Worm (Caenorhabditis elegans) whole organism, young adult: ENCODE data around the gene rpn-6.1.
A peak's percentile ranks its signal among the peaks of the same experiment; 100 is the strongest.

Experiments used
- B0019.2 ChIP-seq: fragments of 200-800 bp; sonication (Bioruptor generic); conservative IDR thresholded peaks from 2 replicates; pipeline ENCODE4 v1.3.6; 2022; ENCODE audit warnings: missing genetic modification reagents, missing genetic modification characterization, missing compliant biosample characterization
- D2030.7 ChIP-seq: fragments of 200-800 bp; sonication (Bioruptor generic); IDR thresholded peaks from 2 replicates; pipeline ENCODE4 v1.3.6; 2022; ENCODE audit warnings: missing genetic modification reagents, missing genetic modification characterization, missing compliant biosample characterization
- F23B12.7 ChIP-seq: sonication (generic microtip); optimal IDR thresholded peaks from 2 replicates; lab custom pipeline; 2017; ENCODE audit warnings: missing genetic modification characterization, mild to moderate bottlenecking, missing compliant biosample characterization, antibody characterized with exemption, moderate library complexity; ENCODE audit not compliant: insufficient read depth
- F49E8.2 ChIP-seq: sonication (generic microtip); optimal IDR thresholded peaks from 3 replicates; lab custom pipeline; 2017; ENCODE audit warnings: missing genetic modification characterization, mild to moderate bottlenecking, missing compliant biosample characterization, antibody characterized with exemption, moderate library complexity; ENCODE audit not compliant: insufficient read depth
- F55B11.4 ChIP-seq: sonication (generic microtip); optimal IDR thresholded peaks from 2 replicates; lab custom pipeline; 2016; ENCODE audit warnings: missing compliant biosample characterization, missing genetic modification characterization, borderline replicate concordance; ENCODE audit not compliant: insufficient read depth
- K11D2.4 ChIP-seq: fragments of 200-800 bp; sonication (Bioruptor generic); IDR thresholded peaks from 2 replicates; pipeline ENCODE4 v1.3.6; 2022; ENCODE audit warnings: missing genetic modification reagents, missing genetic modification characterization, missing compliant biosample characterization
- T07F8.4 ChIP-seq: sonication (generic microtip); optimal IDR thresholded peaks from 2 replicates; lab custom pipeline; 2016; ENCODE audit warnings: mild to moderate bottlenecking, missing genetic modification characterization, moderate library complexity, missing compliant biosample characterization
- Y56A3A.18 ChIP-seq: fragments of 200-800 bp; sonication (Bioruptor generic); IDR thresholded peaks from 2 replicates; pipeline ENCODE4 v1.3.6; 2022; ENCODE audit warnings: missing genetic modification reagents, missing genetic modification characterization, missing compliant biosample characterization
- athp-1 ChIP-seq: sonication (generic microtip); optimal IDR thresholded peaks from 2 replicates; lab custom pipeline; 2017; ENCODE audit warnings: mild to moderate bottlenecking, missing genetic modification characterization, missing compliant biosample characterization
- attf-3 ChIP-seq: fragments of 200-800 bp; sonication (Bioruptor generic); conservative IDR thresholded peaks from 2 replicates; pipeline ENCODE4 v1.3.6; 2022; ENCODE audit warnings: missing genetic modification reagents, missing genetic modification characterization, missing compliant biosample characterization
- bed-1 ChIP-seq: fragments of 200-800 bp; sonication (Bioruptor generic); IDR thresholded peaks from 2 replicates; pipeline ENCODE4 v1.3.6; 2022; ENCODE audit warnings: missing genetic modification reagents, missing genetic modification characterization, missing compliant biosample characterization
- ccch-3 ChIP-seq: fragments of 200-800 bp; sonication (Bioruptor generic); optimal IDR thresholded peaks from 2 replicates; lab custom pipeline; 2018; ENCODE audit warnings: mild to moderate bottlenecking, missing genetic modification characterization, missing compliant biosample characterization
- cebp-1 ChIP-seq, 2 experiments: fragments of 200-800 bp in 1 of 2; sonication (Bioruptor generic) in 1 of 2; sonication (generic microtip) in 1 of 2; IDR thresholded peaks in 1 of 2; optimal IDR thresholded peaks in 1 of 2; 2 replicates each; pipeline versions ENCODE4 v1.3.6 to Lab custom; 2017 to 2022; ENCODE audit warnings: missing compliant biosample characterization in 2 of 2, missing genetic modification characterization in 2 of 2, mild to moderate bottlenecking in 1 of 2, missing genetic modification reagents in 1 of 2, moderate library complexity in 1 of 2
- ceh-27 ChIP-seq: fragments of 200-800 bp; sonication (Bioruptor generic); optimal IDR thresholded peaks from 2 replicates; lab custom pipeline; 2018; ENCODE audit warnings: mild to moderate bottlenecking, missing genetic modification characterization, moderate library complexity, missing compliant biosample characterization
- ceh-40 ChIP-seq: fragments of 200-800 bp; sonication (Bioruptor generic); IDR thresholded peaks from 2 replicates; pipeline ENCODE4 v1.3.6; 2022; ENCODE audit warnings: missing genetic modification characterization, missing compliant biosample characterization
- ceh-79 ChIP-seq: sonication (generic microtip); optimal IDR thresholded peaks from 2 replicates; lab custom pipeline; 2017; ENCODE audit warnings: mild to moderate bottlenecking, missing genetic modification characterization, missing compliant biosample characterization
- ceh-91 ChIP-seq: fragments of 200-800 bp; sonication (Bioruptor generic); IDR thresholded peaks from 2 replicates; pipeline ENCODE4 v1.3.6; 2022; ENCODE audit warnings: missing genetic modification reagents, missing genetic modification characterization, missing compliant biosample characterization
- die-1 ChIP-seq: sonication (generic microtip); optimal IDR thresholded peaks from 2 replicates; lab custom pipeline; 2016; ENCODE audit warnings: missing genotype, mild to moderate bottlenecking, missing genetic modification characterization, missing compliant biosample characterization
- dox-1 ChIP-seq: fragments of 200-800 bp; sonication (Bioruptor generic); IDR thresholded peaks from 2 replicates; pipeline ENCODE4 v1.3.6; 2022; ENCODE audit warnings: missing genetic modification reagents, missing genetic modification characterization, missing compliant biosample characterization
- dpff-1 ChIP-seq: sonication (generic microtip); optimal IDR thresholded peaks from 2 replicates; lab custom pipeline; 2017; ENCODE audit warnings: mild to moderate bottlenecking, missing genetic modification characterization, missing compliant biosample characterization
- egl-18 ChIP-seq: fragments of 200-800 bp; sonication (Bioruptor generic); IDR thresholded peaks from 2 replicates; pipeline ENCODE4 v1.3.6; 2022; ENCODE audit warnings: missing genetic modification reagents, missing genetic modification characterization, missing compliant biosample characterization
- egrh-3 ChIP-seq: fragments of 200-800 bp; sonication (Bioruptor generic); IDR thresholded peaks from 2 replicates; pipeline ENCODE4 v1.3.6; 2022; ENCODE audit warnings: missing genetic modification reagents, missing genetic modification characterization, missing compliant biosample characterization
- fkh-3 ChIP-seq: sonication (generic microtip); optimal IDR thresholded peaks from 2 replicates; lab custom pipeline; 2016; ENCODE audit warnings: mild to moderate bottlenecking, missing genetic modification characterization, missing compliant biosample characterization
- gei-17 ChIP-seq: fragments of 200-800 bp; sonication (Bioruptor generic); optimal IDR thresholded peaks from 2 replicates; lab custom pipeline; 2018; ENCODE audit warnings: mild to moderate bottlenecking, missing genetic modification characterization, missing compliant biosample characterization
- him-1 ChIP-seq: sonication (generic microtip); optimal IDR thresholded peaks from 2 replicates; lab custom pipeline; 2016; ENCODE audit warnings: missing genotype, missing genetic modification reagents, missing genetic modification characterization, missing compliant biosample characterization
- hlh-26 ChIP-seq: fragments of 200-800 bp; sonication (Bioruptor generic); conservative IDR thresholded peaks from 2 replicates; pipeline ENCODE4 v1.3.6; 2022; ENCODE audit warnings: missing genetic modification reagents, missing genetic modification characterization, missing compliant biosample characterization
- lag-1 ChIP-seq: fragments of 200-800 bp; sonication (Bioruptor generic); IDR thresholded peaks from 2 replicates; pipeline ENCODE4 v1.3.6; 2022; ENCODE audit warnings: missing genetic modification reagents, missing genetic modification characterization, missing compliant biosample characterization
- let-607 ChIP-seq, 2 experiments: fragments of 200-800 bp in 1 of 2; sonication (Bioruptor generic) in 1 of 2; sonication (generic microtip) in 1 of 2; optimal IDR thresholded peaks; 2 replicates each; lab custom pipeline; 2016 to 2018; ENCODE audit warnings: mild to moderate bottlenecking in 2 of 2, missing compliant biosample characterization in 2 of 2, missing genetic modification characterization in 2 of 2, moderate library complexity in 2 of 2, missing genotype in 1 of 2
- lin-26 ChIP-seq: fragments of 200-800 bp; sonication (Bioruptor generic); IDR thresholded peaks from 2 replicates; pipeline ENCODE4 v1.3.6; 2022; ENCODE audit warnings: missing genetic modification reagents, missing genetic modification characterization, missing compliant biosample characterization
- lin-54 ChIP-seq: fragments of 200-800 bp; sonication (Bioruptor generic); optimal IDR thresholded peaks from 2 replicates; lab custom pipeline; 2018; ENCODE audit warnings: mild to moderate bottlenecking, missing genetic modification characterization, missing compliant biosample characterization
- lir-1 ChIP-seq: fragments of 200-800 bp; sonication (Bioruptor generic); conservative IDR thresholded peaks from 2 replicates; pipeline ENCODE4 v1.3.6; 2022; ENCODE audit warnings: missing genetic modification reagents, missing genetic modification characterization, missing compliant biosample characterization
- lsl-1 ChIP-seq: fragments of 200-800 bp; sonication (Bioruptor generic); optimal IDR thresholded peaks from 2 replicates; lab custom pipeline; 2018; ENCODE audit warnings: mild to moderate bottlenecking, missing genetic modification characterization, moderate library complexity, missing compliant biosample characterization
- mcd-1 ChIP-seq: fragments of 200-800 bp; sonication (Bioruptor generic); IDR thresholded peaks from 2 replicates; pipeline ENCODE4 v1.3.6; 2022; ENCODE audit warnings: missing genetic modification reagents, missing genetic modification characterization, missing compliant biosample characterization
- mes-4 ChIP-seq: sonication (generic microtip); optimal IDR thresholded peaks from 2 replicates; lab custom pipeline; 2016; ENCODE audit warnings: missing genotype, missing genetic modification characterization, missing compliant biosample characterization
- mxl-1 ChIP-seq: sonication (generic microtip); optimal IDR thresholded peaks from 2 replicates; lab custom pipeline; 2016; ENCODE audit warnings: missing genetic modification characterization, missing compliant biosample characterization
- nfyb-1 ChIP-seq: fragments of 200-800 bp; sonication (Bioruptor generic); IDR thresholded peaks from 2 replicates; pipeline ENCODE4 v1.3.6; 2022; ENCODE audit warnings: missing genetic modification reagents, missing genetic modification characterization, missing compliant biosample characterization
- nhr-27 ChIP-seq: fragments of 200-800 bp; sonication (Bioruptor generic); optimal IDR thresholded peaks from 2 replicates; lab custom pipeline; 2018; ENCODE audit warnings: mild to moderate bottlenecking, missing genetic modification characterization, moderate library complexity, missing compliant biosample characterization
- nhr-90 ChIP-seq: sonication (generic microtip); optimal IDR thresholded peaks from 2 replicates; lab custom pipeline; 2016; ENCODE audit warnings: missing genotype, mild to moderate bottlenecking, missing genetic modification characterization, missing compliant biosample characterization
- pha-4 ChIP-seq: fragments of 150-350 bp; sonication (generic microtip); optimal IDR thresholded peaks from 2 replicates; lab custom pipeline; 2014; ENCODE audit warnings: missing biosample characterization, missing genetic modification reagents, missing genetic modification characterization
- rpc-1 ChIP-seq, 2 experiments: fragments of 150-350 bp in 1 of 2; sonication (generic microtip) in 1 of 2; optimal IDR thresholded peaks; 2 replicates each; lab custom pipeline; 2014 to 2018; ENCODE audit warnings: missing biosample characterization in 1 of 2, missing genetic modification characterization in 1 of 2, missing genetic modification reagents in 1 of 2, missing genotype in 1 of 2
- snpc-1.1 ChIP-seq: sonication (generic microtip); optimal IDR thresholded peaks from 2 replicates; lab custom pipeline; 2017; ENCODE audit warnings: missing genetic modification characterization, mild to moderate bottlenecking, missing compliant biosample characterization, antibody characterized with exemption, moderate library complexity, missing genotype, missing genetic modification reagents; ENCODE audit not compliant: insufficient read depth
- snpc-1.3 ChIP-seq: sonication (generic microtip); optimal IDR thresholded peaks from 2 replicates; lab custom pipeline; 2017; ENCODE audit warnings: missing genetic modification characterization, mild to moderate bottlenecking, missing compliant biosample characterization, antibody characterized with exemption, moderate library complexity, missing genotype, missing genetic modification reagents; ENCODE audit not compliant: insufficient read depth
- snpc-4 ChIP-seq, 5 experiments: fragments of 150-350 bp in 1 of 5; sonication (generic microtip) in 4 of 5; optimal IDR thresholded peaks; 2 replicates each; lab custom pipeline; 2014 to 2018; ENCODE audit warnings: missing genetic modification characterization in 5 of 5, missing biosample characterization in 3 of 5, antibody characterized with exemption in 2 of 5, mild to moderate bottlenecking in 2 of 5, missing compliant biosample characterization in 2 of 5, missing genotype in 2 of 5, moderate library complexity in 2 of 5, missing genetic modification reagents in 1 of 5
- unc-62 ChIP-seq: fragments of 150-350 bp; optimal IDR thresholded peaks from 2 replicates; lab custom pipeline; 2014; ENCODE audit warnings: missing biosample characterization, missing genetic modification reagents, missing genetic modification characterization
- ztf-25 ChIP-seq: fragments of 200-800 bp; sonication (Bioruptor generic); IDR thresholded peaks from 2 replicates; pipeline ENCODE4 v1.3.6; 2022; ENCODE audit warnings: missing genetic modification reagents, missing genetic modification characterization, missing compliant biosample characterization
- ztf-6 ChIP-seq: fragments of 200-800 bp; sonication (Bioruptor generic); IDR thresholded peaks from 2 replicates; pipeline ENCODE4 v1.3.6; 2022; ENCODE audit warnings: missing genetic modification reagents, missing genetic modification characterization, missing compliant biosample characterization

Gene rpn-6.1

DNA sequence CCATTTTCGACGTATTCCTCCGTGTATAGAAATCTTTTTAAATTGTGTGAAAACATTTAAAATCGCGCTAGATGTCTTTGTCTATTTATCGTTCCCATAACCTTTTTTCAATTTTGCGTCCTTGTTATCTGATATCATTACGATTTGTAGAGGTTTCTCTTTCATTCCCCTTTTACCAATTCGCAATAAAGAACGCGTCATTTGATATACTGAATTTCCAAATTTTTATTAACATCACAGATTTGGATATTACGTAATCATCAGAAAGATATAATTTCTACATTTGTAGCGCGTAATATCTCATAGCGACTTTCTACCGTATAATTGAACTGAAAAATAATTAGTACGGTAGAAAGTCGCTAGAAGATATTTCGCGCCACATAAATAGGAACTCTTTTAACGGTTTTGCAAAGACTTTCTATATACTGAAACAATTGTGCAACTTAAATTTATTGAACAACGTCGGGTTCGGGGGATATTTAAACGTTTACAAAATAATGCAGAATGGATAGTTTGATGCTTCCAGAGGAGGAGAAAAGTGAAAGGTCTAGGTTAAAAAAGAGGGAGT is 3.0 kb downstream of the rpn-6.1 start (continued):
- TF ChIP-seq mes-4 (tag; lab: Kevin White, UChicago) (no peak), egrh-3 (no peak), athp-1 (tag; lab: Kevin White, UChicago) (peak; percentile 71), dox-1 (no peak), gei-17 (no peak), nhr-27 (tag; lab: Kevin White, UChicago) (no peak), let-607 (tag; optimal IDR thresholded peaks at IDR 0.05; lab: Kevin White, UChicago) (no peak), ceh-79 (no peak), ccch-3 (GFP tag; lab: Kevin White, UChicago) (no peak), snpc-4 (GFP tag; optimal IDR thresholded peaks at IDR 0.05; lab: Kevin White, UChicago) (no peak), snpc-4 (tag; optimal IDR thresholded peaks at IDR 0.05; lab: Kevin White, UChicago) (no peak), lir-1 (GFP tag; lab: Robert Waterston, UW) (no peak), pha-4 (tag; lab: Kevin White, UChicago) (no peak), lsl-1 (peak; percentile 72), ceh-27 (GFP tag; lab: Kevin White, UChicago) (no peak), lin-26 (no peak), die-1 (tag; lab: Kevin White, UChicago) (no peak), B0019.2 (GFP tag; lab: Robert Waterston, UW) (no peak), unc-62 (GFP tag; lab: Kevin White, UChicago) (no peak), F55B11.4 (tag; lab: Kevin White, UChicago) (no peak), bed-1 (GFP tag; lab: Robert Waterston, UW) (no peak), fkh-3 (tag; lab: Kevin White, UChicago) (no peak), egl-18 (GFP tag; lab: Robert Waterston, UW) (no peak), mcd-1 (GFP tag; lab: Robert Waterston, UW) (no peak), D2030.7 (no peak), him-1 (peak; percentile 99), cebp-1 (GFP tag; IDR thresholded peaks at IDR 0.05; lab: Robert Waterston, UW) (no peak), cebp-1 (tag; optimal IDR thresholded peaks at IDR 0.05; lab: Kevin White, UChicago) (no peak), snpc-1.3 (tag; lab: Kevin White, UChicago) (peak; percentile 25), ztf-25 (no peak), T07F8.4 (no peak), nhr-90 (tag; lab: Kevin White, UChicago) (no peak), ztf-6 (GFP tag; lab: Robert Waterston, UW) (no peak), ceh-91 (GFP tag; lab: Robert Waterston, UW) (peak; percentile 72), lag-1 (GFP tag; lab: Robert Waterston, UW) (no peak), K11D2.4 (GFP tag; lab: Robert Waterston, UW) (no peak), Y56A3A.18 (GFP tag; lab: Robert Waterston, UW) (0 out of 2 replicates have a peak, but pooled peaks have one; percentile 46), attf-3 (no peak), lin-54 (no peak), nfyb-1 (peak; percentile 49; the same call in 1 of the 2 replicates), mxl-1 (tag; lab: Kevin White, UChicago) (no peak), dpff-1 (tag; lab: Kevin White, UChicago) (peak; percentile 40), snpc-1.1 (tag; lab: Kevin White, UChicago) (no peak), F23B12.7 (tag; lab: Kevin White, UChicago) (no peak), ceh-40 (GFP tag; lab: Robert Waterston, UW) (no peak), rpc-1 (optimal IDR thresholded peaks at IDR 0.05; lab: Kevin White, UChicago) (no peak), rpc-1 (tag; optimal IDR thresholded peaks at IDR 0.05; lab: Kevin White, UChicago) (no peak), F49E8.2 (peak; percentile 33), hlh-26 (GFP tag; lab: Robert Waterston, UW) (no peak)
